Worm (Caenorhabditis elegans) whole organism, L4/young adult: Measurements from ENCODE around the gene blos-2.

ENCODE experiments used
- dao-5 ChIP-seq: sonication (generic microtip); optimal IDR thresholded peaks from 2 replicates; lab custom pipeline; 2016; ENCODE audit warnings: missing genotype, missing genetic modification characterization, moderate library complexity, missing compliant biosample characterization
- him-1 ChIP-seq: sonication (generic microtip); optimal IDR thresholded peaks from 2 replicates; lab custom pipeline; 2016; ENCODE audit warnings: missing genotype, missing genetic modification reagents, missing genetic modification characterization, missing compliant biosample characterization

DNA sequence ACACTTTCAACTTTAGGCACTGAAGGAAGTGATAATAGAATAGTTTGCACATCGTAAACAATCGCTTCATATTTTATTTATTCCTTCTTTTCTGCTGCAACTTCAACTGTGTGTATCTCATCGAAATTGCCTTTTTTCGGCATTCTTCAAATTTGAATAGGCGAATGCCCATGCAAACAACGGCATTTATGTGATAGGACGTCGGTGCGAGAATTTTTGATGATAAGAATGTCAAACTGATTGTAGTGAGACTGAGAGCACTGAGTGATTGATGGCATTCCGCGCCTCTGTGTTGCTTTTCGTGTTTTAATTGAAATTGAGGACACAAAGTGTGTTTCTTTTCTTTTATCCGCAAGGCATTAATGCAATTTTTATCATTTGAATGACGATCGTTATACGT is 3.2 kb upstream of the blos-2 start:
- TF ChIP-seq dao-5 (tag; lab: Kevin White, UChicago) (no peak), him-1 (tag; lab: Kevin White, UChicago) (no peak)
